Worm (Caenorhabditis elegans) whole organism, L4 larva: ENCODE measurements around the gene grk-1.

Experiments used
- lin-13 ChIP-seq: fragments of 150-350 bp; optimal IDR thresholded peaks from 2 replicates; lab custom pipeline; 2014; ENCODE audit warnings: missing biosample characterization, missing genetic modification reagents, missing genetic modification characterization
- snpc-4 ChIP-seq: fragments of 150-350 bp; optimal IDR thresholded peaks from 2 replicates; lab custom pipeline; 2014; ENCODE audit warnings: missing biosample characterization, missing genetic modification characterization
- ztf-11 ChIP-seq: fragments of 150-350 bp; optimal IDR thresholded peaks from 2 replicates; lab custom pipeline; 2014; ENCODE audit warnings: missing biosample characterization, missing genetic modification characterization

DNA sequence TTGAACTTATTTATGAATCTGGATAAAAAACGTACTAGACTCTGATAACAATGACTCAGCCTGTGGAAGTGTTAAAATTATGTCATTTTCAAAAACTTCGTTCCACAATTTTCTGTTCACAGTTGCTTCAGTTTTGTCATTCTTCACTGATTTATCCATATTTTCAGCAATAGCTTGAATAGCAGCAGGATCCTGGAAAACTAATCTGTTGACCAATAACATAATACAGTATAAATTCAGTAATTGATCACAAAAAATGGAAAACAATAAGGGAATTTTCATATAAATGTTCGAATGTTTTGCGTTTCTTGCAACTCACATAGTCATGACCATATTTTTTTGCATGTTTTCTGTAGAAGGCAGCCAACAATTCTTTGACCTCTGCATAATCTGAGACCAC is 50.5 kb downstream of the grk-1 start:
- TF ChIP-seq lin-13, result no peak
- TF ChIP-seq snpc-4, result no peak
- no peak for TF ChIP-seq ztf-11 (tag; lab: Kevin White, UChicago)
